Fruit fly (Drosophila melanogaster): ENCODE results near the gene Septin1.

Gene Septin1

dm6 chrX:21345036-21345500, 13.0 kb upstream of the Septin1 start, which contains the start of gene dod:
Gene dod, plus strand, starts transcription at chrX:21345358.
- no peak for TF ChIP-seq EcR (GFP tag; optimal IDR thresholded peaks at IDR 0.05)
- TF ChIP-seq D1 (tag; optimal IDR thresholded peaks at IDR 0.05): no peak
- TF ChIP-seq Ets98B (GFP tag; IDR thresholded peaks at IDR 0.05): peak; percentile 63; the same call in 1 of the 2 replicates
- peak; percentile 39 for TF ChIP-seq CG8159 (tag; optimal IDR thresholded peaks at IDR 0.05)
- peak; percentile 36 for TF ChIP-seq CG34367 (tag; optimal IDR thresholded peaks at IDR 0.05)
- no peak for TF ChIP-seq rn (GFP tag; IDR thresholded peaks at IDR 0.05)
- TF ChIP-seq CG12605 (GFP tag; IDR thresholded peaks at IDR 0.05): 0 out of 2 replicates have a peak, but pooled peaks have one; percentile 10
- no peak for TF ChIP-seq CG13204 (GFP tag; optimal IDR thresholded peaks at IDR 0.05)
- peak; percentile 71 for TF ChIP-seq CG4496 (GFP tag; IDR thresholded peaks at IDR 0.05)
- peak; percentile 51 for TF ChIP-seq CG17806 (tag; optimal IDR thresholded peaks at IDR 0.05)
- TF ChIP-seq Pif1B (GFP tag; optimal IDR thresholded peaks at IDR 0.05): peak; percentile 54
- TF ChIP-seq CG9948 (tag; optimal IDR thresholded peaks at IDR 0.05): peak; percentile 40
- TF ChIP-seq Pif1A (GFP tag; optimal IDR thresholded peaks at IDR 0.05): no peak
- TF ChIP-seq CG8301 (tag; optimal IDR thresholded peaks at IDR 0.05): peak; percentile 47
- TF ChIP-seq gl (tag; optimal IDR thresholded peaks at IDR 0.05): no peak
- peak; percentile 36 for TF ChIP-seq Snoo (tag; optimal IDR thresholded peaks at IDR 0.05)
- TF ChIP-seq CG10348 (GFP tag; IDR thresholded peaks at IDR 0.05): no peak
- no peak for TF ChIP-seq CG32121 (GFP tag; IDR thresholded peaks at IDR 0.05)
- 0 out of 3 replicates have a peak, but pooled peaks have one; percentile 8 for TF ChIP-seq fd96Ca (GFP tag; IDR thresholded peaks at IDR 0.05)
- no peak for TF ChIP-seq CG14655 (GFP tag; optimal IDR thresholded peaks at IDR 0.05)
- TF ChIP-seq CG15710 (tag; optimal IDR thresholded peaks at IDR 0.05): peak; percentile 36

- TF ChIP-seq gl (tag; optimal IDR thresholded peaks at IDR 0.05) (no peak), D1 (tag; optimal IDR thresholded peaks at IDR 0.05) (no peak), CG8159 (tag; optimal IDR thresholded peaks at IDR 0.05) (peak; percentile 68), EcR (GFP tag; optimal IDR thresholded peaks at IDR 0.05) (peak; percentile 30), CG17806 (tag; optimal IDR thresholded peaks at IDR 0.05) (peak; percentile 54), CG8301 (tag; optimal IDR thresholded peaks at IDR 0.05) (peak; percentile 57), CG15710 (tag; optimal IDR thresholded peaks at IDR 0.05) (peak; percentile 62), fd96Ca (GFP tag; IDR thresholded peaks at IDR 0.05) (peak; percentile 45; the same call in 2 of the 3 replicates), Snoo (tag; optimal IDR thresholded peaks at IDR 0.05) (peak; percentile 70), Pif1B (GFP tag; optimal IDR thresholded peaks at IDR 0.05) (peak; percentile 55), CG9948 (tag; optimal IDR thresholded peaks at IDR 0.05) (peak; percentile 54), rn (GFP tag; IDR thresholded peaks at IDR 0.05) (no peak), CG13204 (GFP tag; optimal IDR thresholded peaks at IDR 0.05) (no peak), CG12605 (GFP tag; IDR thresholded peaks at IDR 0.05) (no peak), CG14655 (GFP tag; optimal IDR thresholded peaks at IDR 0.05) (no peak), Pif1A (GFP tag; optimal IDR thresholded peaks at IDR 0.05) (no peak), CG34367 (tag; optimal IDR thresholded peaks at IDR 0.05) (peak; percentile 63), CG32121 (GFP tag; IDR thresholded peaks at IDR 0.05) (no peak; the same call in 1 of the 2 replicates), CG4496 (GFP tag; IDR thresholded peaks at IDR 0.05) (peak; percentile 65; the same call in 2 of the 3 replicates), CG10348 (GFP tag; IDR thresholded peaks at IDR 0.05) (0 out of 2 replicates have a peak, but pooled peaks have one; percentile 13), Ets98B (GFP tag; IDR thresholded peaks at IDR 0.05) (peak; percentile 23; the same call in 1 of the 2 replicates)
These were observed 8.2 kb upstream of the Septin1 start, which contains the start of the genes peng and sol for dm6 chrX:21349800-21350309. Gene peng, minus strand, starts transcription at chrX:21349843. Gene sol, plus strand, starts transcription at chrX:21350280.

- TF ChIP-seq CG32121 (GFP tag; IDR thresholded peaks at IDR 0.05) (no peak), CG4496 (GFP tag; IDR thresholded peaks at IDR 0.05) (no peak), CG13204 (GFP tag; optimal IDR thresholded peaks at IDR 0.05) (no peak), CG12605 (GFP tag; IDR thresholded peaks at IDR 0.05) (no peak), CG8301 (tag; optimal IDR thresholded peaks at IDR 0.05) (no peak), CG14655 (GFP tag; optimal IDR thresholded peaks at IDR 0.05) (no peak), Snoo (tag; optimal IDR thresholded peaks at IDR 0.05) (no peak), D1 (tag; optimal IDR thresholded peaks at IDR 0.05) (no peak), CG34367 (tag; optimal IDR thresholded peaks at IDR 0.05) (no peak), rn (GFP tag; IDR thresholded peaks at IDR 0.05) (no peak), EcR (GFP tag; optimal IDR thresholded peaks at IDR 0.05) (no peak)
These were observed 6.8 kb upstream of the Septin1 start for dm6 chrX:21351210-21351824.

DNA sequence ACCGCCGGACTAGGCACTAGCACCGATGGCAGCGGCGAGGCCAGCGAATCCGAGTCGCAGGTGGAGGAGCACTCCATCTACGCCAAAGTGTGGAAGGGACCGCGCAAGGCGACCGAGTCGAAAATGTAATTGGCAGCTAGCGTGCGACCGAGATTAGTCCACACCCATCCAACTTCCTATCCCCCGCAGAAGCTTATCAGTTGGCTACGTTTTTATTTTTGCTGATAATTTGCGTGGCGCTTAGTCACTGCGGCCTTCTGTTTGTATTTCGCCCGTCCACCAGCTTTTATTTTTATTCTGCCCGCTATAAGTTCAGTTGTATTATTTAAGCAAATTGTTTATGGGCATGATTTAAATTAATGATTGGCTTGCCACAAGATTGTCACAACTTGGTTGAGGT, 4.5 kb upstream of the Septin1 start:
- TF ChIP-seq D1 (tag; optimal IDR thresholded peaks at IDR 0.05): no peak
- TF ChIP-seq Snoo (tag; optimal IDR thresholded peaks at IDR 0.05): no peak
- no peak for TF ChIP-seq CG8159 (tag; optimal IDR thresholded peaks at IDR 0.05)
- TF ChIP-seq Pif1B (GFP tag; optimal IDR thresholded peaks at IDR 0.05): no peak
- TF ChIP-seq CG8301 (tag; optimal IDR thresholded peaks at IDR 0.05): no peak
- no peak for TF ChIP-seq rn (GFP tag; IDR thresholded peaks at IDR 0.05)
- TF ChIP-seq CG15710 (tag; optimal IDR thresholded peaks at IDR 0.05): no peak
- no peak for TF ChIP-seq CG4496 (GFP tag; IDR thresholded peaks at IDR 0.05)
- TF ChIP-seq CG17806 (tag; optimal IDR thresholded peaks at IDR 0.05): no peak
- no peak for TF ChIP-seq CG32121 (GFP tag; IDR thresholded peaks at IDR 0.05)
- no peak for TF ChIP-seq EcR (GFP tag; optimal IDR thresholded peaks at IDR 0.05)
- TF ChIP-seq CG10348 (GFP tag; IDR thresholded peaks at IDR 0.05): no peak
- no peak for TF ChIP-seq Pif1A (GFP tag; optimal IDR thresholded peaks at IDR 0.05)
- TF ChIP-seq Ets98B (GFP tag; IDR thresholded peaks at IDR 0.05): no peak
- TF ChIP-seq CG34367 (tag; optimal IDR thresholded peaks at IDR 0.05): no peak
- no peak for TF ChIP-seq CG14655 (GFP tag; optimal IDR thresholded peaks at IDR 0.05)
- no peak for TF ChIP-seq fd96Ca (GFP tag; IDR thresholded peaks at IDR 0.05)

- TF ChIP-seq CG8159 (tag; optimal IDR thresholded peaks at IDR 0.05) (peak; percentile 16), CG34367 (tag; optimal IDR thresholded peaks at IDR 0.05) (no peak), CG4496 (GFP tag; IDR thresholded peaks at IDR 0.05) (no peak), Pif1B (GFP tag; optimal IDR thresholded peaks at IDR 0.05) (no peak), Snoo (tag; optimal IDR thresholded peaks at IDR 0.05) (peak; percentile 12), D1 (tag; optimal IDR thresholded peaks at IDR 0.05) (no peak), CG8301 (tag; optimal IDR thresholded peaks at IDR 0.05) (no peak), EcR (GFP tag; optimal IDR thresholded peaks at IDR 0.05) (peak; percentile 54), CG32121 (GFP tag; IDR thresholded peaks at IDR 0.05) (no peak)
These were observed 4.8 kb downstream of the Septin1 start, which contains the start of the genes bbx and waw for dm6 chrX:21362878-21363277. Gene bbx, plus strand, starts transcription at chrX:21363028. Gene waw, plus strand, starts transcription at chrX:21363028.
